Worm (Caenorhabditis elegans): Measurements from ENCODE around the gene F54B11.8.
A peak's percentile ranks its signal among the peaks of the same experiment; 100 is the strongest.

Gene F54B11.8

ce11 chrX:13558667-13559066, 45.1 kb downstream of the F54B11.8 start:
- TF ChIP-seq lin-39 (tag; optimal IDR thresholded peaks at IDR 0.05) (peak; percentile 2), nhr-23 (tag; optimal IDR thresholded peaks at IDR 0.05) (no peak)

ce11 chrX:13556066-13556465, 47.7 kb downstream of the F54B11.8 start, which contains the start of gene glb-20:
TSS of gene glb-20 (minus strand) at chrX:13556166.
- TF ChIP-seq ztf-11 (tag; optimal IDR thresholded peaks at IDR 0.05) (no peak), zag-1 (tag; optimal IDR thresholded peaks at IDR 0.05) (no peak), nhr-11 (tag; optimal IDR thresholded peaks at IDR 0.05) (no peak), R02D3.7 (tag; optimal IDR thresholded peaks at IDR 0.05) (no peak), nfya-1 (tag; optimal IDR thresholded peaks at IDR 0.05; ENCODE audit: insufficient read depth) (no peak), nhr-67 (tag; optimal IDR thresholded peaks at IDR 0.05) (no peak), elt-2 (tag; optimal IDR thresholded peaks at IDR 0.05) (no peak)

DNA sequence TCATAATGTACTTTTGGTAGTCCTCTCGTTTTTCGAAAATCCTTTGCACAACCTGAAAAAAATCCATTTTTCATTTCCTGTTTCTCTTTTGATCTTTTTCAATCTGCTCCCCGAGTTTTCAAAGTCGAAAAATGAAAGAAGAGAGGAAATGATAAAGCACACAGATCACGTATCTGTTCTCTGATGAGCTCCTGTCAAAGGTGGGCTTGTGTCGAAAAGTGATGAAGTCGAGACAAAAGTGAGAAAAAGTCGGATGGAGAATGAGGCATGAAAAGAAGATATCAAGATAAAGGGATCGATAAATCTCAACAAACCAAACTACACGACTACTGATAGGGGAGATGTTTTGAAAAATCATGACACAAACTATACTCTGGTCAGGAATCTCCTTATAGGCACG, 48.6 kb downstream of the F54B11.8 start:
- TF ChIP-seq unc-62 (GFP tag; optimal IDR thresholded peaks at IDR 0.05) (no peak), lin-39 (tag; optimal IDR thresholded peaks at IDR 0.05) (peak; percentile 14), nhr-11 (tag; optimal IDR thresholded peaks at IDR 0.05) (peak; percentile 41), nfya-1 (tag; optimal IDR thresholded peaks at IDR 0.05; ENCODE audit: insufficient read depth) (peak; percentile 8)

Measured in whole organism, L3 larva.